Fruit fly (Drosophila melanogaster): ENCODE data around the gene CG9593.

CG9593 gene

DNA sequence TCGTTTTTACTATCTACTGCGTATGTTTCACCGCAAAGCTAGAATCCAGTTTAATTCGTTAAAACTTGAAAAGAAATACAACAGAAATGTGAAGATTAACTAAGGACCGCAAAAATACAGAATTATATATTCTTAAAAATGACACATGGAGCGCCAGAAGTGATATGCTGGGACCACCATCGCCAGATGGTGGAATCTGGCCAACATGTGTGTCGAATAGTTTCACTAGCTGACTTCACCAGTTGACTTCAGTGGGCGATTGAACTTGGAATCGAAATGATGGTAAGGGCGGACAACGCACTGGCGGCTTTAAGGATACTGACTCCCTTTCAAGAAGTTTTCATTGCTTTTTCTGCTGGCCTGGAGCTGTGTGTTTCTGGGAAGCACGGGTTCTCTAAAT, at the start of gene CG9593:
TSS of gene CG9593 (plus strand) at position 270 of the 400 bp plus-strand sequence.
- TF ChIP-seq mirr (GFP tag; optimal IDR thresholded peaks at IDR 0.05) (no peak), B-H1 (GFP tag; IDR thresholded peaks at IDR 0.05) (no peak), otp (GFP tag; IDR thresholded peaks at IDR 0.05) (no peak), Spps (tag; optimal IDR thresholded peaks at IDR 0.05) (no peak), jigr1 (GFP tag; IDR thresholded peaks at IDR 0.05) (no peak), twi (tag; optimal IDR thresholded peaks at IDR 0.05) (peak; percentile 94), Nf-YA (GFP tag; IDR thresholded peaks at IDR 0.05) (no peak)

DNA sequence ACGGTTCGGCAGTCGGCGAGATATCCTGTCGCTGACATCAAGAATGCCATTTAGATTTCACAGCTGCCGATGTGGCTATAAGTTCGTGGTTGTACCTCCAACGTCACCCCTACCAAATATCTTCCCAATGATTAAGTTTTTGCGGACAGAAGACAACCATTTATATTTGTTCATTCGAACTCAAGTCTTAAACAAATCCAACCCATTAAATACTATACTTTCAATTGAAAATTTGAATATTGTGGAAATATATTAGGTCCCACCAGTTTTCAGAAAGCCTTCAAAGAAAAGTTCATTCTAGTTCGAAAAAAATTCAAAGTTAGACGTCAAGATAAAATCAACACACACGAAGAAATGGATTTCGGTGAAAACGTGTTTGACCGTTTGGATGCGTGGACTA, 39.3 kb upstream of the CG9593 start, which contains the start of gene CG12784:
TSS of gene CG12784 (plus strand) at position 301 of the 400 bp plus-strand sequence.
- no peak for TF ChIP-seq CG5180 (GFP tag; optimal IDR thresholded peaks at IDR 0.05)
- no peak for TF ChIP-seq Hmx (GFP tag; optimal IDR thresholded peaks at IDR 0.05)

DNA sequence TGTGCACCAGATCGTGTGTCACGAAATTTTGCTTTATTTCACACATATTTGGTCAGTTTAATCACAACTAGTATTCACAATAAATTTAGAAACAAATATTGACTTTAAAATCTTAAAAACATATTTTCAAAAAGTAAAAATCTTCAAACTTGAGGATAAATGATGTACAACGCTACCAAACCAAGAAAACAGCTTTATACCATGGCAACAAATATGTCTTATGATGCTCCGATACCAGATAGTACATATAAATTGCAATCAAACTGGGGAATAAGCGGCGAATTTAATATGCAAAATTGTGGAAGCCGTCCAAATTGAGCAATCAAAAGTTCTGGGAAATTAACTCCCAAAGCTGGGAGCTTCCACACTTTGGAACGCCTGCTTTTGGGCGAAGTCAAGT, 34.7 kb upstream of the CG9593 start, which contains the start of gene CG5623:
TSS of gene CG5623 (minus strand) at position 101 of the 400 bp plus-strand sequence.
- TF ChIP-seq CG7372 (GFP tag; IDR thresholded peaks at IDR 0.05) (no peak), z (GFP tag; IDR thresholded peaks at IDR 0.05) (no peak), CG17186 (GFP tag; optimal IDR thresholded peaks at IDR 0.05) (no peak), Sry-δ (GFP tag; optimal IDR thresholded peaks at IDR 0.05) (no peak), CG15514 (GFP tag; optimal IDR thresholded peaks at IDR 0.05) (no peak), grn (GFP tag; optimal IDR thresholded peaks at IDR 0.05) (no peak), CG6813 (GFP tag; optimal IDR thresholded peaks at IDR 0.05) (no peak), Camta (GFP tag; optimal IDR thresholded peaks at IDR 0.05) (no peak)

DNA sequence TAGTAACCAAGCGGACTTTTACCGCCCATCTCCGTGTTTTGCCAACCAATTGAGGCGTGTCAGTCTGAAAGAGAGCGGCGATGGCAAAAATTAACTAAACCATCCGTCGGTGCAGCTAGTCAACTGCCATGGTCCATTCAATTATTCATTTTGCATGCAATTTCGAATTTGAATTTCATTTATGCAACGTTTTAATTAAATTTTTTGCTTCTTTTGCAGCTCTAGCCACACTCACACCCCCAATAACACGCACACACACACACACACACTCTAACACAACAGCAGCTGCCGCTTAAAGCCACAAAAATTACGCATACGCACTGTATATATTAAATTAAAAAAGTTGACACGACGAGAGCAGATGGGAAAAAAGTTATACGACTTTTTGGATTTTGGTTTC, 33.2 kb upstream of the CG9593 start:
- TF ChIP-seq Dfd (GFP tag; optimal IDR thresholded peaks at IDR 0.05) (peak in 1 of 2 experiments; percentile 58), CG9932 (GFP tag; IDR thresholded peaks at IDR 0.05) (no peak)

DNA sequence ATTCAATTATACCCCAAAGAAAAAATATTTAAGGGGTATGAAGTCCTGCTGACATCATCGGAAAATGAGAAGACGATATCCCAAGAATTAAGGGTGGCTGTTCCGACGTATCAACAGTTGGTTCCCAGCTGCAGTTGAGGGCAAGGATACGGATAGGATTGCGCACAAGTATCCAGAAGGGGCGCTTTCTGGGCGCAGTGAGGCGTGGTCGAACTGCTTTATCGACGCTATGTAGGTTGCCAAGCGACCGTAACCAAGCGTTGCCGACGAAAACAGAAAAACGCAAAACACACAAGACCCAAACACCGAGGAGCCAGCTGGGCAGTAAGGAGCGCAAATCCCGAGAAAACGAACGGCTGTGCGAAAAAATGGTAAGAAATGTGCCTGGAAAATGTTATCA, 27.9 kb upstream of the CG9593 start, which contains the start of gene Ttc26:
TSS of gene Ttc26 (plus strand) at position 289 of the 400 bp plus-strand sequence.
- TF ChIP-seq CG9797 (GFP tag; optimal IDR thresholded peaks at IDR 0.05) (no peak), CG2120 (GFP tag; optimal IDR thresholded peaks at IDR 0.05) (no peak), CG31365 (tag; optimal IDR thresholded peaks at IDR 0.05) (peak; percentile 53), CG43689 (GFP tag; IDR thresholded peaks at IDR 0.05) (no peak), ssp (GFP tag; IDR thresholded peaks at IDR 0.05) (no peak), lola (GFP tag; optimal IDR thresholded peaks at IDR 0.05) (no peak), exex (tag; optimal IDR thresholded peaks at IDR 0.05) (no peak), CG18619 (GFP tag; optimal IDR thresholded peaks at IDR 0.05) (no peak), scrt (GFP tag; optimal IDR thresholded peaks at IDR 0.05) (peak; percentile 71), kah (GFP tag; optimal IDR thresholded peaks at IDR 0.05) (no peak), CG10366 (GFP tag; IDR thresholded peaks at IDR 0.05) (no peak), CG3163 (GFP tag; optimal IDR thresholded peaks at IDR 0.05) (no peak), oc (tag; optimal IDR thresholded peaks at IDR 0.05) (no peak), lab (GFP tag; optimal IDR thresholded peaks at IDR 0.05) (no peak), ttk (GFP tag; IDR thresholded peaks at IDR 0.05) (no peak), CG2202 (tag; optimal IDR thresholded peaks at IDR 0.05) (no peak), Rfx (GFP tag; IDR thresholded peaks at IDR 0.05) (peak; percentile 61; the same call in 1 of the 2 replicates), unc-4 (GFP tag; IDR thresholded peaks at IDR 0.05; ENCODE audit: partially characterized antibody) (no peak), CG6791 (GFP tag; IDR thresholded peaks at IDR 0.05; ENCODE audit: partially characterized antibody) (no peak)
